Worm (Caenorhabditis elegans) whole organism, early embryonic: ENCODE measurements around the gene nhr-237.

Source experiments
- ama-1 ChIP-seq: fragments of 150-350 bp; optimal IDR thresholded peaks from 2 replicates; lab custom pipeline; 2014
- flt-1 ChIP-seq: fragments of 200-800 bp; sonication (Bioruptor generic); IDR thresholded peaks from 2 replicates; pipeline ENCODE4 v1.3.6; 2022; ENCODE audit warnings: missing genetic modification characterization, missing compliant biosample characterization
- sea-1 ChIP-seq: fragments of 200-800 bp; sonication (Bioruptor generic); conservative IDR thresholded peaks from 2 replicates; pipeline ENCODE4 v1.3.6; 2022; ENCODE audit warnings: missing genetic modification characterization, missing compliant biosample characterization
- tbx-37 ChIP-seq: fragments of 200-800 bp; sonication (Bioruptor generic); conservative IDR thresholded peaks from 2 replicates; pipeline ENCODE4 v1.3.6; 2022; ENCODE audit warnings: missing genetic modification reagents, missing genetic modification characterization, missing compliant biosample characterization

- no peak for TF ChIP-seq ama-1 (lab: Kevin White, UChicago)
- TF ChIP-seq tbx-37 (GFP tag; lab: Robert Waterston, UW), result no peak
- TF ChIP-seq flt-1 (GFP tag; lab: Robert Waterston, UW), result no peak
- no peak for TF ChIP-seq sea-1 (GFP tag; lab: Robert Waterston, UW)
Observed at ce11 chrV:1610097-1610496, 16.5 kb downstream of the nhr-237 start, which contains the start of gene nhr-177.
